Fruit fly (Drosophila melanogaster) whole organism, embryonic: ENCODE results near the gene CG42329.

Experiments
- Antp ChIP-seq: fragments of 200-800 bp; sonication (Bioruptor generic); optimal IDR thresholded peaks from 3 replicates; lab custom pipeline; 2016; ENCODE audit warnings: missing biosample characterization, missing genetic modification characterization
- BEAF-32 ChIP-seq: fragments of 200-800 bp; sonication (Bioruptor generic); optimal IDR thresholded peaks from 3 replicates; lab custom pipeline; 2017; ENCODE audit warnings: missing biosample characterization, missing genetic modification characterization, mild to moderate bottlenecking, moderate library complexity, missing genetic modification reagents
- CG10274 ChIP-seq: fragments of 200-800 bp; sonication (Bioruptor generic); optimal IDR thresholded peaks from 3 replicates; lab custom pipeline; 2017; ENCODE audit warnings: missing biosample characterization, mild to moderate bottlenecking, missing genetic modification characterization
- CG11085 ChIP-seq: fragments of 200-800 bp; sonication (Bioruptor generic); IDR thresholded peaks from 2 replicates; pipeline ENCODE4 v1.3.6; 2022; ENCODE audit warnings: missing biosample characterization, missing genetic modification characterization
- CG11560 ChIP-seq: fragments of 200-800 bp; sonication (Bioruptor generic); IDR thresholded peaks from 3 replicates; pipeline ENCODE4 v1.3.6; 2022; ENCODE audit warnings: missing biosample characterization, missing genetic modification characterization
- CG13123 ChIP-seq: fragments of 200-800 bp; sonication (Bioruptor generic); optimal IDR thresholded peaks from 2 replicates; lab custom pipeline; 2016; ENCODE audit warnings: missing biosample characterization, missing genetic modification characterization
- CG14667 ChIP-seq: fragments of 200-800 bp; sonication (Bioruptor generic); IDR thresholded peaks from 2 replicates; pipeline ENCODE4 v1.3.6; 2022; ENCODE audit warnings: missing biosample characterization, missing genetic modification characterization
- CG15601 ChIP-seq: fragments of 200-800 bp; sonication (Bioruptor generic); optimal IDR thresholded peaks from 3 replicates; lab custom pipeline; 2019; ENCODE audit warnings: missing biosample characterization, mild to moderate bottlenecking, missing genetic modification characterization, moderate library complexity
- CG16815 ChIP-seq: fragments of 200-800 bp; sonication (Bioruptor generic); optimal IDR thresholded peaks from 3 replicates; lab custom pipeline; 2017; ENCODE audit warnings: missing biosample characterization, mild to moderate bottlenecking, missing genetic modification characterization
- CG16863 ChIP-seq: fragments of 200-800 bp; sonication (Bioruptor generic); optimal IDR thresholded peaks from 3 replicates; lab custom pipeline; 2016; ENCODE audit warnings: missing biosample characterization, missing genetic modification characterization
- CG17385 ChIP-seq: fragments of 200-800 bp; sonication (Bioruptor generic); optimal IDR thresholded peaks from 3 replicates; lab custom pipeline; 2018; ENCODE audit warnings: missing biosample characterization, mild to moderate bottlenecking, missing genetic modification characterization
- CG2199 ChIP-seq: fragments of 200-800 bp; sonication (Bioruptor generic); IDR thresholded peaks from 3 replicates; pipeline ENCODE4 v1.3.6; 2022; ENCODE audit warnings: missing biosample characterization, missing genetic modification characterization
- CG2678 ChIP-seq: fragments of 200-800 bp; sonication (Bioruptor generic); optimal IDR thresholded peaks from 3 replicates; lab custom pipeline; 2019; ENCODE audit warnings: missing biosample characterization, mild to moderate bottlenecking, missing genetic modification characterization, moderate library complexity
- CG2889 ChIP-seq: fragments of 200-800 bp; sonication (Bioruptor generic); IDR thresholded peaks from 3 replicates; pipeline ENCODE4 v1.3.6; 2022; ENCODE audit warnings: missing biosample characterization, missing genetic modification characterization
- CG32772 ChIP-seq: fragments of 200-800 bp; sonication (Bioruptor generic); IDR thresholded peaks from 2 replicates; pipeline ENCODE4 v1.3.6; 2022; ENCODE audit warnings: missing biosample characterization, missing genetic modification characterization
- CG3407 ChIP-seq: fragments of 200-800 bp; sonication (Bioruptor generic); optimal IDR thresholded peaks from 2 replicates; lab custom pipeline; 2018; ENCODE audit warnings: missing biosample characterization, mild to moderate bottlenecking, missing genetic modification characterization
- CG7271 ChIP-seq: fragments of 200-800 bp; sonication (Bioruptor generic); optimal IDR thresholded peaks from 2 replicates; lab custom pipeline; 2018; ENCODE audit warnings: missing biosample characterization, mild to moderate bottlenecking, missing genetic modification characterization, moderate library complexity
- CG7745 ChIP-seq: fragments of 200-800 bp; sonication (Bioruptor generic); optimal IDR thresholded peaks from 2 replicates; lab custom pipeline; 2018; ENCODE audit warnings: missing biosample characterization, mild to moderate bottlenecking, missing genetic modification characterization, moderate library complexity
- CTCF ChIP-seq: fragments of 200-800 bp; sonication (Bioruptor generic); optimal IDR thresholded peaks from 2 replicates; lab custom pipeline; 2017; ENCODE audit warnings: missing biosample characterization, mild to moderate bottlenecking, missing genetic modification characterization, moderate library complexity
- Drgx ChIP-seq: fragments of 200-800 bp; sonication (Bioruptor generic); IDR thresholded peaks from 2 replicates; pipeline ENCODE4 v1.3.6; 2022; ENCODE audit warnings: missing biosample characterization, missing genetic modification characterization
- HHEX ChIP-seq: fragments of 200-800 bp; sonication (Bioruptor generic); optimal IDR thresholded peaks from 3 replicates; lab custom pipeline; 2017; ENCODE audit warnings: missing biosample characterization, mild to moderate bottlenecking, missing genetic modification characterization, missing genetic modification reagents
- Hr39 ChIP-seq: fragments of >200 bp; optimal IDR thresholded peaks from 2 replicates; lab custom pipeline; 2017
- Myb ChIP-seq: fragments of 200-800 bp; sonication (Bioruptor generic); optimal IDR thresholded peaks from 2 replicates; lab custom pipeline; 2016; ENCODE audit warnings: missing biosample characterization, missing genetic modification characterization
- Neu2 ChIP-seq: fragments of 200-800 bp; sonication (Bioruptor generic); optimal IDR thresholded peaks from 3 replicates; lab custom pipeline; 2016; ENCODE audit warnings: missing biosample characterization, missing genetic modification characterization, borderline replicate concordance
- Nf-YC ChIP-seq: fragments of 200-800 bp; optimal IDR thresholded peaks from 3 replicates; lab custom pipeline; 2019; ENCODE audit warnings: missing biosample characterization, mild to moderate bottlenecking, missing genetic modification characterization, moderate library complexity
- Scr ChIP-seq: fragments of 200-800 bp; sonication (Bioruptor generic); IDR thresholded peaks from 2 replicates; pipeline ENCODE4 v1.3.6; 2022; ENCODE audit warnings: missing biosample characterization, missing genetic modification characterization; ENCODE audit not compliant: partially characterized antibody
- Side ChIP-seq: fragments of 200-800 bp; sonication (Bioruptor generic); optimal IDR thresholded peaks from 2 replicates; lab custom pipeline; 2016; ENCODE audit warnings: missing biosample characterization, missing genetic modification characterization
- Sin3A ChIP-seq: fragments of >200 bp; optimal IDR thresholded peaks from 2 replicates; lab custom pipeline; 2018
- Taf1 ChIP-seq: fragments of 200-800 bp; sonication (Bioruptor generic); IDR thresholded peaks from 2 replicates; pipeline ENCODE4 v1.3.6; 2022; ENCODE audit warnings: missing biosample characterization, missing genetic modification characterization
- ab ChIP-seq: fragments of 200-800 bp; sonication (Bioruptor generic); optimal IDR thresholded peaks from 2 replicates; lab custom pipeline; 2016; ENCODE audit warnings: missing biosample characterization, missing genetic modification characterization
- ac ChIP-seq: fragments of 200-800 bp; sonication (Bioruptor generic); optimal IDR thresholded peaks from 3 replicates; lab custom pipeline; 2017; ENCODE audit warnings: missing biosample characterization, mild to moderate bottlenecking, missing genetic modification characterization
- ap ChIP-seq: fragments of 200-800 bp; sonication (Bioruptor generic); IDR thresholded peaks from 2 replicates; pipeline ENCODE4 v1.3.6; 2022; ENCODE audit warnings: missing biosample characterization, missing genetic modification characterization
- bab2 ChIP-seq: fragments of 200-800 bp; sonication (Bioruptor generic); optimal IDR thresholded peaks from 2 replicates; lab custom pipeline; 2016; ENCODE audit warnings: missing biosample characterization, missing genetic modification characterization
- bbx ChIP-seq: fragments of 200-800 bp; sonication (Bioruptor generic); IDR thresholded peaks from 2 replicates; pipeline ENCODE4 v1.3.6; 2022; ENCODE audit warnings: missing biosample characterization, missing genetic modification characterization; ENCODE audit not compliant: partially characterized antibody
- chif ChIP-seq, 2 experiments: fragments of 200-800 bp; sonication (Bioruptor generic); optimal IDR thresholded peaks; 3 replicates each; lab custom pipeline; 2016; ENCODE audit warnings: missing biosample characterization in 2 of 2, missing genetic modification characterization in 2 of 2
- dan ChIP-seq: fragments of 200-800 bp; sonication (Bioruptor generic); IDR thresholded peaks from 2 replicates; pipeline ENCODE4 v1.3.6; 2022; ENCODE audit warnings: missing biosample characterization, missing genetic modification characterization
- dpn ChIP-seq, 2 experiments: fragments of 200-800 bp; sonication (Bioruptor generic); optimal IDR thresholded peaks; 3 replicates each; lab custom pipeline; 2016; ENCODE audit warnings: missing biosample characterization in 2 of 2, missing genetic modification characterization in 2 of 2
- emc ChIP-seq: fragments of 200-800 bp; sonication (Bioruptor generic); optimal IDR thresholded peaks from 2 replicates; lab custom pipeline; 2016; ENCODE audit warnings: missing biosample characterization, missing genetic modification characterization
- fd102C ChIP-seq: fragments of 200-800 bp; sonication (Bioruptor generic); optimal IDR thresholded peaks from 2 replicates; lab custom pipeline; 2018; ENCODE audit warnings: missing biosample characterization, mild to moderate bottlenecking, missing genetic modification characterization, moderate library complexity
- fd64A ChIP-seq: fragments of 200-800 bp; sonication (Bioruptor generic); optimal IDR thresholded peaks from 3 replicates; lab custom pipeline; 2018; ENCODE audit warnings: missing biosample characterization, mild to moderate bottlenecking, missing genetic modification characterization
- ftz-f1 ChIP-seq: fragments of 200-800 bp; sonication (Bioruptor generic); optimal IDR thresholded peaks from 2 replicates; lab custom pipeline; 2016; ENCODE audit warnings: missing biosample characterization, missing genetic modification characterization
- gcm ChIP-seq: fragments of 200-800 bp; sonication (Bioruptor generic); optimal IDR thresholded peaks from 2 replicates; lab custom pipeline; 2019; ENCODE audit warnings: missing biosample characterization, mild to moderate bottlenecking, missing genetic modification characterization, moderate library complexity
- grau ChIP-seq: fragments of 200-800 bp; optimal IDR thresholded peaks from 3 replicates; lab custom pipeline; 2019; ENCODE audit warnings: missing biosample characterization, mild to moderate bottlenecking, missing genetic modification characterization, moderate library complexity
- grn ChIP-seq: fragments of 200-800 bp; sonication (Bioruptor generic); optimal IDR thresholded peaks from 3 replicates; lab custom pipeline; 2017; ENCODE audit warnings: missing biosample characterization, missing genetic modification characterization
- hth ChIP-seq: fragments of >200 bp; optimal IDR thresholded peaks from 2 replicates; lab custom pipeline; 2017; ENCODE audit warnings: inconsistent platforms
- ken ChIP-seq: fragments of 200-800 bp; sonication (Bioruptor generic); IDR thresholded peaks from 3 replicates; pipeline ENCODE4 v1.3.6; 2022; ENCODE audit warnings: missing biosample characterization, missing genetic modification characterization
- lbe ChIP-seq: fragments of 200-800 bp; sonication (Bioruptor generic); optimal IDR thresholded peaks from 2 replicates; lab custom pipeline; 2016; ENCODE audit warnings: missing biosample characterization, mild to moderate bottlenecking, missing genetic modification characterization
- lola ChIP-seq, 3 experiments: fragments of >200 bp in 2 of 3; fragments of 200-800 bp in 1 of 3; sonication (Bioruptor generic) in 1 of 3; optimal IDR thresholded peaks; 2 replicates each; lab custom pipeline; 2017 to 2019; ENCODE audit warnings: missing biosample characterization in 3 of 3, missing genetic modification characterization in 3 of 3, mild to moderate bottlenecking in 1 of 3, moderate library complexity in 1 of 3
- pzg ChIP-seq: fragments of 200-800 bp; sonication (Bioruptor generic); optimal IDR thresholded peaks from 3 replicates; lab custom pipeline; 2018; ENCODE audit warnings: missing biosample characterization, mild to moderate bottlenecking, missing genetic modification characterization, moderate library complexity
- slou ChIP-seq: fragments of 200-800 bp; sonication (Bioruptor generic); optimal IDR thresholded peaks from 3 replicates; lab custom pipeline; 2016; ENCODE audit warnings: missing biosample characterization, missing genetic modification characterization
- sob ChIP-seq: fragments of 200-800 bp; sonication (Bioruptor generic); IDR thresholded peaks from 2 replicates; pipeline ENCODE4 v1.3.6; 2022; ENCODE audit warnings: missing biosample characterization, missing genetic modification characterization
- stc ChIP-seq: fragments of 200-800 bp; sonication (Bioruptor generic); IDR thresholded peaks from 2 replicates; pipeline ENCODE4 v1.3.6; 2022; ENCODE audit warnings: missing biosample characterization, missing genetic modification characterization
- zen ChIP-seq: fragments of 200-800 bp; sonication (Bioruptor generic); optimal IDR thresholded peaks from 3 replicates; lab custom pipeline; 2018; ENCODE audit warnings: missing biosample characterization, mild to moderate bottlenecking, missing genetic modification characterization, moderate library complexity

Gene CG42329

DNA sequence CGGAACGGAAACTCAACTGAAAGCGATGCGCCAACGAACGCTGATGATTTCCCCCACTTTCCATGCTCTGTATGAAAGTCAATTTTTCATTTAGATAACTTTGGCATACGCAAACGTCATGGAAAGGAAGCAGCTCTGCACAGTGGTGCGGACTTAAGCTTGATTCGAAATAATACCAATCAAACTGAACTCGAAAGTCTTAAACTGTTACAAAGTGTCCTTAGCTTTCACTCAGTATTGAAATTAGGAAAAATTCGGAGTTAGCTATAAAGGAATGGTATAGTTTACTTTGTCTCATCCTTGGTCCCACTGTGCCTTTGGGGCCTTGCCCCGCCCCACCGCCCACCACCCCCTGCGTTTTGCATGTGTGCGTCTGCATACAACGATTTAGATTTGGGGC lies 11.7 kb upstream of the CG42329 start (continued):
- TF ChIP-seq CG3407 (GFP tag; lab: Kevin White, UChicago) (peak; percentile 18), Taf1 (peak; percentile 64), slou (GFP tag; lab: Kevin White, UChicago) (peak; percentile 4), fd102C (no peak), pzg (GFP tag; lab: Kevin White, UChicago) (no peak), ac (no peak), CG14667 (GFP tag; lab: Robert Waterston, UW) (peak; percentile 28; the same call in 1 of the 2 replicates), lbe (GFP tag; lab: Kevin White, UChicago) (no peak), emc (GFP tag; lab: Kevin White, UChicago) (no peak), dpn (GFP tag; optimal IDR thresholded peaks at IDR 0.05; lab: Kevin White, UChicago) (peak; percentile 16 to 50), CG10274 (GFP tag; lab: Kevin White, UChicago) (no peak), sob (GFP tag; lab: Robert Waterston, UW) (peak; percentile 71), Neu2 (GFP tag; lab: Kevin White, UChicago) (no peak), Antp (peak; percentile 15), grn (GFP tag; lab: Kevin White, UChicago) (no peak), CG13123 (no peak), CG16815 (GFP tag; lab: Kevin White, UChicago) (peak; percentile 24), Scr (GFP tag; lab: Robert Waterston, UW) (no peak), Nf-YC (tag; lab: Kevin White, UChicago) (no peak), dan (GFP tag; lab: Robert Waterston, UW) (no peak), Drgx (GFP tag; lab: Robert Waterston, UW) (no peak), CG16863 (GFP tag; lab: Kevin White, UChicago) (peak; percentile 7), grau (tag; lab: Kevin White, UChicago) (peak; percentile 49), Sin3A (lab: Kevin White, UChicago) (no peak), gcm (GFP tag; lab: Kevin White, UChicago) (peak; percentile 29), CG2889 (GFP tag; lab: Robert Waterston, UW) (peak; percentile 57; the same call in 1 of the 3 replicates), ab (GFP tag; lab: Kevin White, UChicago) (no peak), CG15601 (tag; lab: Kevin White, UChicago) (peak; percentile 2), lola (GFP tag; optimal IDR thresholded peaks at IDR 0.05; lab: Kevin White, UChicago) (no peak), CG11560 (tag; lab: Robert Waterston, UW) (0 out of 3 replicates have a peak, but pooled peaks have one; percentile 25), CG2678 (tag; lab: Kevin White, UChicago) (peak; percentile 60), Side (GFP tag; lab: Kevin White, UChicago) (no peak), CG7745 (tag; lab: Kevin White, UChicago) (no peak), Hr39 (lab: Kevin White, UChicago) (no peak), ap (GFP tag; lab: Robert Waterston, UW) (peak; percentile 32), hth (no peak), CTCF (no peak), bab2 (GFP tag; lab: Kevin White, UChicago) (no peak), bbx (GFP tag; lab: Robert Waterston, UW) (no peak), zen (tag; lab: Kevin White, UChicago) (no peak), fd64A (GFP tag; lab: Kevin White, UChicago) (no peak), CG17385 (GFP tag; lab: Kevin White, UChicago) (peak; percentile 63), BEAF-32 (GFP tag; lab: Kevin White, UChicago) (no peak), ftz-f1 (GFP tag; lab: Kevin White, UChicago) (no peak), HHEX (peak; percentile 45), CG2199 (GFP tag; lab: Robert Waterston, UW) (no peak), ken (GFP tag; lab: Robert Waterston, UW) (peak; percentile 70), Myb (GFP tag; lab: Kevin White, UChicago) (no peak), CG7271 (tag; lab: Kevin White, UChicago) (no peak), CG11085 (GFP tag; lab: Robert Waterston, UW) (0 out of 2 replicates have a peak, but pooled peaks have one; percentile 21), stc (GFP tag; lab: Robert Waterston, UW) (peak; percentile 66), CG32772 (GFP tag; lab: Robert Waterston, UW) (peak; percentile 52), chif (GFP tag; optimal IDR thresholded peaks at IDR 0.05; lab: Kevin White, UChicago) (peak in 1 of 2 experiments; percentile 26)
